Worm (Caenorhabditis elegans) whole organism, L1 larva: ENCODE measurements around the gene msd-4.
A peak's percentile ranks its signal among the peaks of the same experiment; 100 is the strongest.

Source experiments
- C04F5.9 ChIP-seq: sonication (generic microtip); optimal IDR thresholded peaks from 2 replicates; lab custom pipeline; 2016; ENCODE audit warnings: missing genetic modification characterization, missing compliant biosample characterization
- C16A3.4 ChIP-seq: fragments of 150-350 bp; optimal IDR thresholded peaks from 2 replicates; lab custom pipeline; 2014; ENCODE audit warnings: missing biosample characterization, missing genetic modification characterization
- F16B12.6 ChIP-seq: fragments of 150-350 bp; optimal IDR thresholded peaks from 2 replicates; lab custom pipeline; 2014; ENCODE audit warnings: missing biosample characterization, missing genetic modification characterization
- Y116A8C.19 ChIP-seq: sonication (generic microtip); optimal IDR thresholded peaks from 2 replicates; lab custom pipeline; 2016; ENCODE audit warnings: missing compliant biosample characterization, missing genetic modification characterization, borderline replicate concordance
- alr-1 ChIP-seq: fragments of 200-800 bp; sonication (Bioruptor generic); optimal IDR thresholded peaks from 2 replicates; lab custom pipeline; 2018; ENCODE audit warnings: borderline replicate concordance, mild to moderate bottlenecking, missing genetic modification characterization, missing compliant biosample characterization
- aly-2 ChIP-seq: fragments of 150-350 bp; optimal IDR thresholded peaks from 2 replicates; lab custom pipeline; 2014; ENCODE audit warnings: missing biosample characterization, missing genetic modification characterization
- ama-1 ChIP-seq: fragments of 150-350 bp; optimal IDR thresholded peaks from 2 replicates; lab custom pipeline; 2014
- blmp-1 ChIP-seq: fragments of 150-350 bp; optimal IDR thresholded peaks from 2 replicates; lab custom pipeline; 2014; ENCODE audit warnings: missing biosample characterization, missing genetic modification characterization
- ceh-88 ChIP-seq: fragments of 200-800 bp; sonication (Bioruptor generic); IDR thresholded peaks from 2 replicates; pipeline ENCODE4 v1.3.6; 2022; ENCODE audit warnings: missing genetic modification characterization, missing compliant biosample characterization
- ceh-90 ChIP-seq: sonication (generic microtip); optimal IDR thresholded peaks from 2 replicates; lab custom pipeline; 2016; ENCODE audit warnings: missing genetic modification characterization, missing compliant biosample characterization
- dpl-1 ChIP-seq, 3 experiments: fragments of 150-350 bp in 2 of 3; sonication (generic microtip) in 1 of 3; optimal IDR thresholded peaks; 2 replicates each; lab custom pipeline; 2014 to 2017; ENCODE audit warnings: missing biosample characterization in 3 of 3, missing genetic modification characterization in 3 of 3, missing genetic modification reagents in 3 of 3
- efl-1 ChIP-seq, 4 experiments: fragments of 150-350 bp; optimal IDR thresholded peaks in 3 of 4; peaks in 1 of 4; 1 replicate in 1 of 4; 2 replicates in 3 of 4; lab custom pipeline; 2014; ENCODE audit warnings: missing biosample characterization in 2 of 4, missing genetic modification characterization in 2 of 4, missing genetic modification reagents in 2 of 4
- egl-27 ChIP-seq, 2 experiments: fragments of 150-350 bp in 1 of 2; sonication (generic microtip); optimal IDR thresholded peaks; 3 replicates each; lab custom pipeline; 2017 to 2018; ENCODE audit warnings: missing biosample characterization in 2 of 2, missing genetic modification characterization in 2 of 2, missing genetic modification reagents in 2 of 2
- ets-5 ChIP-seq: fragments of 200-800 bp; sonication (Bioruptor generic); IDR thresholded peaks from 2 replicates; pipeline ENCODE4 v1.3.6; 2022; ENCODE audit warnings: missing genetic modification characterization, missing compliant biosample characterization
- fkh-10 ChIP-seq: sonication (generic microtip); optimal IDR thresholded peaks from 2 replicates; lab custom pipeline; 2017; ENCODE audit warnings: missing biosample characterization, missing genetic modification reagents, missing genetic modification characterization
- fkh-8 ChIP-seq: sonication (generic microtip); optimal IDR thresholded peaks from 2 replicates; lab custom pipeline; 2016; ENCODE audit warnings: mild to moderate bottlenecking, missing genetic modification characterization, missing compliant biosample characterization
- hlh-17 ChIP-seq: fragments of 200-800 bp; sonication (Bioruptor generic); optimal IDR thresholded peaks from 2 replicates; lab custom pipeline; 2018; ENCODE audit warnings: missing genetic modification characterization, mild to moderate bottlenecking, missing compliant biosample characterization, moderate library complexity, borderline replicate concordance
- hlh-4 ChIP-seq: sonication (generic microtip); optimal IDR thresholded peaks from 2 replicates; lab custom pipeline; 2016; ENCODE audit warnings: mild to moderate bottlenecking, missing genetic modification characterization, missing compliant biosample characterization
- hpl-2 ChIP-seq: fragments of 150-350 bp; optimal IDR thresholded peaks from 2 replicates; lab custom pipeline; 2014; ENCODE audit warnings: missing biosample characterization, missing genetic modification reagents, missing genetic modification characterization
- irx-1 ChIP-seq: sonication (generic microtip); optimal IDR thresholded peaks from 2 replicates; lab custom pipeline; 2016; ENCODE audit warnings: missing genetic modification characterization, missing compliant biosample characterization
- isw-1 ChIP-seq: fragments of 200-800 bp; sonication (Bioruptor generic); IDR thresholded peaks from 2 replicates; pipeline ENCODE4 v1.3.6; 2022; ENCODE audit warnings: missing genetic modification characterization, missing compliant biosample characterization
- jun-1 ChIP-seq: fragments of 150-350 bp; optimal IDR thresholded peaks from 2 replicates; lab custom pipeline; 2014; ENCODE audit warnings: missing biosample characterization, missing genetic modification reagents, missing genetic modification characterization
- lin-13 ChIP-seq: fragments of 150-350 bp; optimal IDR thresholded peaks from 2 replicates; lab custom pipeline; 2014; ENCODE audit warnings: missing biosample characterization, missing genetic modification reagents, missing genetic modification characterization
- lin-15B ChIP-seq: fragments of 150-350 bp; sonication (generic microtip); optimal IDR thresholded peaks from 3 replicates; lab custom pipeline; 2014; ENCODE audit warnings: missing biosample characterization, missing genetic modification characterization
- mdl-1 ChIP-seq, 2 experiments: fragments of 150-350 bp; optimal IDR thresholded peaks; 2 replicates each; lab custom pipeline; 2014 to 2017; ENCODE audit warnings: missing biosample characterization in 2 of 2, missing genetic modification characterization in 2 of 2, inconsistent platforms in 1 of 2
- mef-2 ChIP-seq: fragments of 150-350 bp; optimal IDR thresholded peaks from 2 replicates; lab custom pipeline; 2014; ENCODE audit warnings: missing biosample characterization, missing genetic modification characterization
- nhr-12 ChIP-seq: sonication (generic microtip); optimal IDR thresholded peaks from 2 replicates; lab custom pipeline; 2017; ENCODE audit warnings: missing biosample characterization, missing genetic modification characterization
- nhr-19 ChIP-seq: fragments of 200-800 bp; sonication (Bioruptor generic); conservative IDR thresholded peaks from 2 replicates; pipeline ENCODE4 v1.3.6; 2022; ENCODE audit warnings: missing genetic modification characterization, missing compliant biosample characterization
- nhr-28 ChIP-seq: fragments of 150-350 bp; optimal IDR thresholded peaks from 2 replicates; lab custom pipeline; 2014; ENCODE audit warnings: missing biosample characterization, missing genetic modification characterization
- nhr-47 ChIP-seq: sonication (generic microtip); optimal IDR thresholded peaks from 2 replicates; lab custom pipeline; 2016; ENCODE audit warnings: mild to moderate bottlenecking, missing genetic modification characterization, moderate library complexity, missing compliant biosample characterization
- nhr-71 ChIP-seq: sonication (generic microtip); optimal IDR thresholded peaks from 2 replicates; lab custom pipeline; 2016; ENCODE audit warnings: mild to moderate bottlenecking, missing genetic modification characterization, moderate library complexity, missing compliant biosample characterization
- nhr-77 ChIP-seq: fragments of 150-350 bp; optimal IDR thresholded peaks from 2 replicates; lab custom pipeline; 2014; ENCODE audit warnings: missing biosample characterization, missing genetic modification characterization
- nhr-84 ChIP-seq: sonication (generic microtip); optimal IDR thresholded peaks from 2 replicates; lab custom pipeline; 2017; ENCODE audit warnings: missing biosample characterization, missing genetic modification characterization
- pax-3 ChIP-seq: fragments of 200-800 bp; sonication (Bioruptor generic); optimal IDR thresholded peaks from 2 replicates; lab custom pipeline; 2018; ENCODE audit warnings: mild to moderate bottlenecking, missing genetic modification characterization, moderate library complexity, missing compliant biosample characterization
- snpc-4 ChIP-seq: fragments of 150-350 bp; optimal IDR thresholded peaks from 2 replicates; lab custom pipeline; 2014; ENCODE audit warnings: missing biosample characterization, missing genetic modification characterization
- snu-23 ChIP-seq: sonication (generic microtip); optimal IDR thresholded peaks from 2 replicates; lab custom pipeline; 2016; ENCODE audit warnings: missing genetic modification characterization, missing compliant biosample characterization
- sox-4 ChIP-seq: sonication (generic microtip); optimal IDR thresholded peaks from 2 replicates; lab custom pipeline; 2016; ENCODE audit warnings: missing genetic modification characterization, missing compliant biosample characterization
- sptf-1 ChIP-seq: fragments of 150-350 bp; optimal IDR thresholded peaks from 2 replicates; lab custom pipeline; 2014; ENCODE audit warnings: missing biosample characterization, missing genetic modification characterization
- sup-37 ChIP-seq: fragments of 200-800 bp; sonication (Bioruptor generic); optimal IDR thresholded peaks from 2 replicates; lab custom pipeline; 2018; ENCODE audit warnings: mild to moderate bottlenecking, missing genetic modification characterization, missing compliant biosample characterization
- swsn-7 ChIP-seq: sonication (generic microtip); optimal IDR thresholded peaks from 2 replicates; lab custom pipeline; 2016; ENCODE audit warnings: missing genetic modification characterization, missing compliant biosample characterization
- tlp-1 ChIP-seq: fragments of 150-350 bp; optimal IDR thresholded peaks from 2 replicates; lab custom pipeline; 2014; ENCODE audit warnings: missing biosample characterization, missing genetic modification characterization
- unc-130 ChIP-seq: fragments of 150-350 bp; optimal IDR thresholded peaks from 2 replicates; lab custom pipeline; 2017; ENCODE audit warnings: missing biosample characterization, missing genetic modification characterization, inconsistent platforms
- unc-30 ChIP-seq: sonication (generic microtip); optimal IDR thresholded peaks from 2 replicates; lab custom pipeline; 2017; ENCODE audit warnings: missing biosample characterization, missing genetic modification characterization
- unc-86 ChIP-seq: sonication (generic microtip); optimal IDR thresholded peaks from 2 replicates; lab custom pipeline; 2016; ENCODE audit warnings: missing genetic modification characterization, missing compliant biosample characterization
- unc-98 ChIP-seq: fragments of 200-800 bp; sonication (Bioruptor generic); IDR thresholded peaks from 2 replicates; pipeline ENCODE4 v1.3.6; 2022; ENCODE audit warnings: missing genetic modification characterization, missing compliant biosample characterization
- vab-15 ChIP-seq: sonication (generic microtip); optimal IDR thresholded peaks from 2 replicates; lab custom pipeline; 2017; ENCODE audit warnings: missing genotype, mild to moderate bottlenecking, missing genetic modification characterization, missing compliant biosample characterization
- xbp-1 ChIP-seq: sonication (generic microtip); optimal IDR thresholded peaks from 2 replicates; lab custom pipeline; 2016; ENCODE audit warnings: missing genetic modification characterization, missing compliant biosample characterization
- zag-1 ChIP-seq: fragments of 150-350 bp; optimal IDR thresholded peaks from 2 replicates; lab custom pipeline; 2014; ENCODE audit warnings: missing biosample characterization, missing genetic modification characterization
- ztf-11 ChIP-seq, 2 experiments: sonication (generic microtip); optimal IDR thresholded peaks; 2 replicates each; lab custom pipeline; 2016 to 2017; ENCODE audit warnings: missing genetic modification characterization in 2 of 2, missing biosample characterization in 1 of 2, missing compliant biosample characterization in 1 of 2

The msd-4 gene

ce11 chrIII:4899728-4900127 lies 31.2 kb upstream of the msd-4 start (continued):
- TF ChIP-seq pax-3 (tag; lab: Kevin White, UChicago) (peak; percentile 100), ceh-88 (GFP tag; lab: Robert Waterston, UW) (peak; percentile 99), nhr-19 (GFP tag; lab: Robert Waterston, UW) (peak; percentile 100), aly-2 (tag; lab: Kevin White, UChicago) (peak; percentile 90), nhr-12 (tag; lab: Kevin White, UChicago) (peak; percentile 43), alr-1 (no peak), ama-1 (lab: Kevin White, UChicago) (no peak), vab-15 (peak; percentile 98), snpc-4 (tag; lab: Kevin White, UChicago) (peak; percentile 84), lin-15B (tag; lab: Kevin White, UChicago) (peak; percentile 94), ets-5 (no peak), zag-1 (tag; lab: Kevin White, UChicago) (peak; percentile 30), irx-1 (tag; lab: Kevin White, UChicago) (peak; percentile 98), hlh-4 (tag; lab: Kevin White, UChicago) (peak; percentile 83), hpl-2 (peak; percentile 95), lin-13 (GFP tag; lab: Kevin White, UChicago) (peak; percentile 100), sptf-1 (tag; lab: Kevin White, UChicago) (no peak), C04F5.9 (tag; lab: Kevin White, UChicago) (peak; percentile 97), unc-86 (tag; lab: Kevin White, UChicago) (peak; percentile 100), ceh-90 (tag; lab: Kevin White, UChicago) (peak; percentile 73), egl-27 (tag; optimal IDR thresholded peaks at IDR 0.05; lab: Kevin White, UChicago) (peak; percentile 83 to 96), unc-130 (peak; percentile 97), F16B12.6 (tag; lab: Kevin White, UChicago) (peak; percentile 68), isw-1 (GFP tag; lab: Robert Waterston, UW) (peak; percentile 98), mdl-1 (tag; optimal IDR thresholded peaks at IDR 0.05; lab: Kevin White, UChicago) (peak; percentile 45 to 99), fkh-10 (GFP tag; lab: Kevin White, UChicago) (peak; percentile 99), snu-23 (peak; percentile 100), tlp-1 (tag; lab: Kevin White, UChicago) (no peak), swsn-7 (tag; lab: Kevin White, UChicago) (peak; percentile 100), jun-1 (tag; lab: Kevin White, UChicago) (peak; percentile 99), nhr-84 (tag; lab: Kevin White, UChicago) (no peak), nhr-71 (peak; percentile 100), efl-1 (optimal IDR thresholded peaks at IDR 0.05; lab: Kevin White, UChicago) (peak; percentile 96 to 97), efl-1 (GFP tag; optimal IDR thresholded peaks at IDR 0.05 in 1 of 2; lab: Kevin White, UChicago) (peak; percentile 85 to 99), blmp-1 (tag; lab: Kevin White, UChicago) (peak; percentile 100), C16A3.4 (peak; percentile 99), xbp-1 (tag; lab: Kevin White, UChicago) (peak; percentile 99), unc-98 (GFP tag; lab: Robert Waterston, UW) (peak; percentile 80), Y116A8C.19 (tag; lab: Kevin White, UChicago) (peak; percentile 10), dpl-1 (GFP tag; optimal IDR thresholded peaks at IDR 0.05; lab: Kevin White, UChicago) (peak; percentile 89 to 91 (median 89)), nhr-77 (tag; lab: Kevin White, UChicago) (peak; percentile 99), nhr-47 (peak; percentile 100), ztf-11 (tag; optimal IDR thresholded peaks at IDR 0.05; lab: Kevin White, UChicago) (peak in 1 of 2 experiments; percentile 99), sox-4 (tag; lab: Kevin White, UChicago) (peak; percentile 99), nhr-28 (tag; lab: Kevin White, UChicago) (no peak), mef-2 (tag; lab: Kevin White, UChicago) (peak; percentile 96), sup-37 (GFP tag; lab: Kevin White, UChicago) (peak; percentile 100), hlh-17 (GFP tag; lab: Kevin White, UChicago) (no peak), fkh-8 (tag; lab: Kevin White, UChicago) (peak; percentile 100), unc-30 (tag; lab: Kevin White, UChicago) (no peak)
